Worm (Caenorhabditis elegans) whole organism, young adult: ENCODE measurements around the gene cks-1.

Experiments
- B0336.3 ChIP-seq: fragments of 200-800 bp; sonication (Bioruptor generic); IDR thresholded peaks from 2 replicates; pipeline ENCODE4 v1.3.6; 2022; ENCODE audit warnings: missing genetic modification characterization, missing compliant biosample characterization
- C17E4.6 ChIP-seq: fragments of 200-800 bp; sonication (Bioruptor generic); IDR thresholded peaks from 2 replicates; pipeline ENCODE4 v1.3.6; 2022; ENCODE audit warnings: missing genetic modification reagents, missing genetic modification characterization, missing compliant biosample characterization
- F49E8.2 ChIP-seq: sonication (generic microtip); optimal IDR thresholded peaks from 3 replicates; lab custom pipeline; 2017; ENCODE audit warnings: missing genetic modification characterization, mild to moderate bottlenecking, missing compliant biosample characterization, antibody characterized with exemption, moderate library complexity; ENCODE audit not compliant: insufficient read depth
- F57A8.1 ChIP-seq: fragments of 200-800 bp; sonication (Bioruptor generic); optimal IDR thresholded peaks from 2 replicates; lab custom pipeline; 2018; ENCODE audit warnings: mild to moderate bottlenecking, missing genetic modification characterization, moderate library complexity, missing compliant biosample characterization
- Y56A3A.18 ChIP-seq: fragments of 200-800 bp; sonication (Bioruptor generic); IDR thresholded peaks from 2 replicates; pipeline ENCODE4 v1.3.6; 2022; ENCODE audit warnings: missing genetic modification reagents, missing genetic modification characterization, missing compliant biosample characterization
- Y67H2A.10 ChIP-seq: fragments of 200-800 bp; sonication (Bioruptor generic); conservative IDR thresholded peaks from 2 replicates; pipeline ENCODE4 v1.3.6; 2022; ENCODE audit warnings: missing genetic modification reagents, missing genetic modification characterization, missing compliant biosample characterization
- aptf-2 ChIP-seq: fragments of 200-800 bp; sonication (Bioruptor generic); conservative IDR thresholded peaks from 2 replicates; pipeline ENCODE4 v1.3.6; 2022; ENCODE audit warnings: missing genetic modification reagents, missing genetic modification characterization, missing compliant biosample characterization
- athp-1 ChIP-seq: sonication (generic microtip); optimal IDR thresholded peaks from 2 replicates; lab custom pipeline; 2017; ENCODE audit warnings: mild to moderate bottlenecking, missing genetic modification characterization, missing compliant biosample characterization
- attf-3 ChIP-seq: fragments of 200-800 bp; sonication (Bioruptor generic); conservative IDR thresholded peaks from 2 replicates; pipeline ENCODE4 v1.3.6; 2022; ENCODE audit warnings: missing genetic modification reagents, missing genetic modification characterization, missing compliant biosample characterization
- bed-1 ChIP-seq: fragments of 200-800 bp; sonication (Bioruptor generic); IDR thresholded peaks from 2 replicates; pipeline ENCODE4 v1.3.6; 2022; ENCODE audit warnings: missing genetic modification reagents, missing genetic modification characterization, missing compliant biosample characterization
- bed-2 ChIP-seq: fragments of 200-800 bp; sonication (Bioruptor generic); IDR thresholded peaks from 2 replicates; pipeline ENCODE4 v1.3.6; 2022; ENCODE audit warnings: missing genetic modification reagents, missing genetic modification characterization, missing compliant biosample characterization
- ceh-27 ChIP-seq: fragments of 200-800 bp; sonication (Bioruptor generic); optimal IDR thresholded peaks from 2 replicates; lab custom pipeline; 2018; ENCODE audit warnings: mild to moderate bottlenecking, missing genetic modification characterization, moderate library complexity, missing compliant biosample characterization
- chd-7 ChIP-seq: sonication (generic microtip); optimal IDR thresholded peaks from 2 replicates; lab custom pipeline; 2016; ENCODE audit warnings: mild to moderate bottlenecking, missing genetic modification characterization, moderate library complexity, missing compliant biosample characterization
- die-1 ChIP-seq: sonication (generic microtip); optimal IDR thresholded peaks from 2 replicates; lab custom pipeline; 2016; ENCODE audit warnings: missing genotype, mild to moderate bottlenecking, missing genetic modification characterization, missing compliant biosample characterization
- dpl-1 ChIP-seq: fragments of 150-350 bp; optimal IDR thresholded peaks from 2 replicates; lab custom pipeline; 2014; ENCODE audit warnings: missing biosample characterization, missing genetic modification reagents, missing genetic modification characterization
- egl-18 ChIP-seq: fragments of 200-800 bp; sonication (Bioruptor generic); IDR thresholded peaks from 2 replicates; pipeline ENCODE4 v1.3.6; 2022; ENCODE audit warnings: missing genetic modification reagents, missing genetic modification characterization, missing compliant biosample characterization
- hmg-20 ChIP-seq: fragments of 200-800 bp; sonication (Bioruptor generic); IDR thresholded peaks from 2 replicates; pipeline ENCODE4 v1.3.6; 2022; ENCODE audit warnings: missing genetic modification reagents, missing genetic modification characterization, missing compliant biosample characterization
- lin-26 ChIP-seq: fragments of 200-800 bp; sonication (Bioruptor generic); IDR thresholded peaks from 2 replicates; pipeline ENCODE4 v1.3.6; 2022; ENCODE audit warnings: missing genetic modification reagents, missing genetic modification characterization, missing compliant biosample characterization
- lsl-1 ChIP-seq: fragments of 200-800 bp; sonication (Bioruptor generic); optimal IDR thresholded peaks from 2 replicates; lab custom pipeline; 2018; ENCODE audit warnings: mild to moderate bottlenecking, missing genetic modification characterization, moderate library complexity, missing compliant biosample characterization
- madf-3 ChIP-seq: fragments of 200-800 bp; sonication (Bioruptor generic); IDR thresholded peaks from 2 replicates; pipeline ENCODE4 v1.3.6; 2022; ENCODE audit warnings: missing genetic modification reagents, missing genetic modification characterization, missing compliant biosample characterization
- madf-6 ChIP-seq: fragments of 200-800 bp; sonication (Bioruptor generic); IDR thresholded peaks from 2 replicates; pipeline ENCODE4 v1.3.6; 2022; ENCODE audit warnings: missing genetic modification reagents, missing genetic modification characterization, missing compliant biosample characterization
- mcd-1 ChIP-seq: fragments of 200-800 bp; sonication (Bioruptor generic); IDR thresholded peaks from 2 replicates; pipeline ENCODE4 v1.3.6; 2022; ENCODE audit warnings: missing genetic modification reagents, missing genetic modification characterization, missing compliant biosample characterization
- mxl-1 ChIP-seq: sonication (generic microtip); optimal IDR thresholded peaks from 2 replicates; lab custom pipeline; 2016; ENCODE audit warnings: missing genetic modification characterization, missing compliant biosample characterization
- nhr-120 ChIP-seq: fragments of 200-800 bp; sonication (Bioruptor generic); IDR thresholded peaks from 2 replicates; pipeline ENCODE4 v1.3.6; 2022; ENCODE audit warnings: missing genetic modification characterization, missing compliant biosample characterization
- nhr-179 ChIP-seq: sonication (generic microtip); optimal IDR thresholded peaks from 2 replicates; lab custom pipeline; 2016; ENCODE audit warnings: mild to moderate bottlenecking, missing genetic modification characterization, missing compliant biosample characterization
- rec-8 ChIP-seq, 2 experiments: sonication (generic microtip); optimal IDR thresholded peaks; 2 replicates each; lab custom pipeline; 2016; ENCODE audit warnings: mild to moderate bottlenecking in 2 of 2, missing genetic modification characterization in 2 of 2, missing genetic modification reagents in 2 of 2, missing genotype in 2 of 2, missing biosample characterization in 1 of 2, missing compliant biosample characterization in 1 of 2, moderate library complexity in 1 of 2
- repo-1 ChIP-seq: sonication (generic microtip); optimal IDR thresholded peaks from 2 replicates; lab custom pipeline; 2017; ENCODE audit warnings: mild to moderate bottlenecking, missing genetic modification characterization, missing compliant biosample characterization
- rpc-1 ChIP-seq, 2 experiments: fragments of 150-350 bp in 1 of 2; sonication (generic microtip) in 1 of 2; optimal IDR thresholded peaks; 2 replicates each; lab custom pipeline; 2014 to 2018; ENCODE audit warnings: missing biosample characterization in 1 of 2, missing genetic modification characterization in 1 of 2, missing genetic modification reagents in 1 of 2, missing genotype in 1 of 2
- sdz-38 ChIP-seq: sonication (generic microtip); optimal IDR thresholded peaks from 2 replicates; lab custom pipeline; 2016; ENCODE audit warnings: missing genotype, missing genetic modification characterization, missing compliant biosample characterization
- snpc-1.3 ChIP-seq: sonication (generic microtip); optimal IDR thresholded peaks from 2 replicates; lab custom pipeline; 2017; ENCODE audit warnings: missing genetic modification characterization, mild to moderate bottlenecking, missing compliant biosample characterization, antibody characterized with exemption, moderate library complexity, missing genotype, missing genetic modification reagents; ENCODE audit not compliant: insufficient read depth
- snpc-4 ChIP-seq, 5 experiments: fragments of 150-350 bp in 1 of 5; sonication (generic microtip) in 4 of 5; optimal IDR thresholded peaks; 2 replicates each; lab custom pipeline; 2014 to 2018; ENCODE audit warnings: missing genetic modification characterization in 5 of 5, missing biosample characterization in 3 of 5, antibody characterized with exemption in 2 of 5, mild to moderate bottlenecking in 2 of 5, missing compliant biosample characterization in 2 of 5, missing genotype in 2 of 5, moderate library complexity in 2 of 5, missing genetic modification reagents in 1 of 5
- unc-62 ChIP-seq: fragments of 150-350 bp; optimal IDR thresholded peaks from 2 replicates; lab custom pipeline; 2014; ENCODE audit warnings: missing biosample characterization, missing genetic modification reagents, missing genetic modification characterization
- zfh-2 ChIP-seq: fragments of 200-800 bp; sonication (Bioruptor generic); conservative IDR thresholded peaks from 2 replicates; pipeline ENCODE4 v1.3.6; 2022; ENCODE audit warnings: missing genetic modification reagents, missing genetic modification characterization, missing compliant biosample characterization
- zim-3 ChIP-seq: sonication (generic microtip); optimal IDR thresholded peaks from 2 replicates; lab custom pipeline; 2017; ENCODE audit warnings: mild to moderate bottlenecking, missing genetic modification characterization, moderate library complexity, missing compliant biosample characterization
- ztf-22 ChIP-seq: fragments of 200-800 bp; sonication (Bioruptor generic); optimal IDR thresholded peaks from 2 replicates; lab custom pipeline; 2018; ENCODE audit warnings: mild to moderate bottlenecking, missing genetic modification characterization, moderate library complexity, missing compliant biosample characterization
- ztf-25 ChIP-seq: fragments of 200-800 bp; sonication (Bioruptor generic); IDR thresholded peaks from 2 replicates; pipeline ENCODE4 v1.3.6; 2022; ENCODE audit warnings: missing genetic modification reagents, missing genetic modification characterization, missing compliant biosample characterization
- ztf-3 ChIP-seq: fragments of 200-800 bp; sonication (Bioruptor generic); optimal IDR thresholded peaks from 2 replicates; lab custom pipeline; 2018; ENCODE audit warnings: mild to moderate bottlenecking, missing genetic modification characterization, missing compliant biosample characterization

cks-1 gene

ce11 chrIV:8489915-8490314, 23.8 kb upstream of the cks-1 start, which contains the start of gene srlf-2:
TSS of gene srlf-2 (plus strand) at chrIV:8490215.
- TF ChIP-seq B0336.3 (GFP tag; lab: Robert Waterston, UW), result no peak
- TF ChIP-seq Y56A3A.18 (GFP tag; lab: Robert Waterston, UW), result no peak
- no peak for TF ChIP-seq C17E4.6 (GFP tag; lab: Robert Waterston, UW)
- no peak for TF ChIP-seq F57A8.1 (GFP tag; lab: Kevin White, UChicago)
- no peak for TF ChIP-seq lin-26 (GFP tag; lab: Robert Waterston, UW)
- no peak for TF ChIP-seq hmg-20 (GFP tag; lab: Robert Waterston, UW)
- no peak for TF ChIP-seq Y67H2A.10 (GFP tag; lab: Robert Waterston, UW)
- TF ChIP-seq madf-6 (GFP tag; lab: Robert Waterston, UW), result no peak
- TF ChIP-seq rec-8 (tag; optimal IDR thresholded peaks at IDR 0.05; lab: Kevin White, UChicago), result no peak
- no peak for TF ChIP-seq attf-3 (GFP tag; lab: Robert Waterston, UW)
- no peak for TF ChIP-seq mcd-1 (GFP tag; lab: Robert Waterston, UW)
- no peak for TF ChIP-seq zfh-2
- TF ChIP-seq sdz-38, result no peak
- TF ChIP-seq aptf-2 (GFP tag; lab: Robert Waterston, UW), result no peak
- TF ChIP-seq, all 124 proteins: peak for 0

- no peak for TF ChIP-seq F49E8.2 (tag; lab: Kevin White, UChicago)
- no peak for TF ChIP-seq attf-3 (GFP tag; lab: Robert Waterston, UW)
- no peak for TF ChIP-seq lsl-1 (GFP tag; lab: Kevin White, UChicago)
- TF ChIP-seq ztf-22 (GFP tag; lab: Kevin White, UChicago), result no peak
- no peak for TF ChIP-seq nhr-179
- no peak for TF ChIP-seq bed-1 (GFP tag; lab: Robert Waterston, UW)
- no peak for TF ChIP-seq ztf-25
- no peak for TF ChIP-seq unc-62 (GFP tag; lab: Kevin White, UChicago)
- no peak for TF ChIP-seq bed-2 (GFP tag; lab: Robert Waterston, UW)
- no peak for TF ChIP-seq madf-3 (GFP tag; lab: Robert Waterston, UW)
- no peak for TF ChIP-seq chd-7
- TF ChIP-seq hmg-20 (GFP tag; lab: Robert Waterston, UW), result no peak
- no peak for TF ChIP-seq athp-1 (tag; lab: Kevin White, UChicago)
- TF ChIP-seq zim-3 (tag; lab: Kevin White, UChicago), result no peak
- TF ChIP-seq snpc-1.3 (tag; lab: Kevin White, UChicago), result no peak
- TF ChIP-seq nhr-120 (GFP tag; lab: Robert Waterston, UW), result no peak
- no peak for TF ChIP-seq dpl-1 (GFP tag; lab: Kevin White, UChicago)
- TF ChIP-seq die-1 (tag; lab: Kevin White, UChicago), result no peak
- no peak for TF ChIP-seq B0336.3 (GFP tag; lab: Robert Waterston, UW)
Measured at ce11 chrIV:8492242-8492641, 21.5 kb upstream of the cks-1 start, which contains the start of gene sru-7. TSS of gene sru-7 (plus strand) at chrIV:8492542.

- TF ChIP-seq snpc-4 (GFP tag; optimal IDR thresholded peaks at IDR 0.05; lab: Kevin White, UChicago) (no peak), snpc-4 (tag; optimal IDR thresholded peaks at IDR 0.05; lab: Kevin White, UChicago) (no peak), ztf-22 (GFP tag; lab: Kevin White, UChicago) (no peak), mxl-1 (tag; lab: Kevin White, UChicago) (no peak), ceh-27 (GFP tag; lab: Kevin White, UChicago) (no peak), egl-18 (GFP tag; lab: Robert Waterston, UW) (no peak), repo-1 (tag; lab: Kevin White, UChicago) (no peak), nhr-179 (no peak), ztf-3 (GFP tag; lab: Kevin White, UChicago) (no peak), rpc-1 (optimal IDR thresholded peaks at IDR 0.05; lab: Kevin White, UChicago) (no peak), rpc-1 (tag; optimal IDR thresholded peaks at IDR 0.05; lab: Kevin White, UChicago) (no peak)
Measured at ce11 chrIV:8496263-8496662, 17.5 kb upstream of the cks-1 start, which contains the start of gene C28C12.12. TSS of gene C28C12.12 (minus strand) at chrIV:8496363.
